Worm (Caenorhabditis elegans): ENCODE data around the gene ttr-50.

ttr-50 gene

ce11 chrIV:11604909-11605308 lies 35.9 kb downstream of the ttr-50 start, which contains the start of the genes ragc-1 and Y24F12A.1:
TSS of gene ragc-1 (minus strand) at chrIV:11604933.
TSS of gene Y24F12A.1 (plus strand) at chrIV:11605254.
- TF ChIP-seq lsy-27 (tag; optimal IDR thresholded peaks at IDR 0.05; ENCODE audit: borderline replicate concordance, insufficient read depth) (no peak), ccch-3 (GFP tag; optimal IDR thresholded peaks at IDR 0.05) (no peak), egl-18 (GFP tag; IDR thresholded peaks at IDR 0.05) (no peak), Y79H2A.3 (GFP tag; conservative IDR thresholded peaks at IDR 0.05) (no peak), nfya-1 (tag; optimal IDR thresholded peaks at IDR 0.05; ENCODE audit: borderline replicate concordance, insufficient read depth) (no peak), xnd-1 (tag; optimal IDR thresholded peaks at IDR 0.05) (no peak), ceh-40 (GFP tag; IDR thresholded peaks at IDR 0.05) (no peak), T26A5.8 (tag; optimal IDR thresholded peaks at IDR 0.05) (no peak), sea-2 (GFP tag; IDR thresholded peaks at IDR 0.05) (no peak), gei-17 (GFP tag; optimal IDR thresholded peaks at IDR 0.05) (no peak), nhr-80 (tag; optimal IDR thresholded peaks at IDR 0.05) (peak; percentile 55), C06A6.2 (GFP tag; conservative IDR thresholded peaks at IDR 0.05) (0 out of 2 replicates have a peak, but pooled peaks have one; percentile 13), tlf-1 (GFP tag; optimal IDR thresholded peaks at IDR 0.05) (no peak), nhr-120 (GFP tag; IDR thresholded peaks at IDR 0.05) (no peak), tbp1 (GFP tag; optimal IDR thresholded peaks at IDR 0.05) (peak; percentile 34), madf-8 (GFP tag; conservative IDR thresholded peaks at IDR 0.05) (no peak), F55B11.4 (tag; optimal IDR thresholded peaks at IDR 0.05; ENCODE audit: borderline replicate concordance, insufficient read depth) (no peak), snpc-3.4 (tag; optimal IDR thresholded peaks at IDR 0.05) (peak; percentile 56), cebp-2 (GFP tag; IDR thresholded peaks at IDR 0.05) (no peak), mcd-1 (GFP tag; IDR thresholded peaks at IDR 0.05) (0 out of 2 replicates have a peak, but pooled peaks have one; percentile 19), hsf-1 (GFP tag; IDR thresholded peaks at IDR 0.05) (no peak), cebp-1 (GFP tag; IDR thresholded peaks at IDR 0.05) (no peak), cebp-1 (tag; optimal IDR thresholded peaks at IDR 0.05) (peak; percentile 18), ceh-91 (GFP tag; IDR thresholded peaks at IDR 0.05) (no peak), dpl-1 (GFP tag; optimal IDR thresholded peaks at IDR 0.05) (peak; percentile 13), ceh-100 (GFP tag; IDR thresholded peaks at IDR 0.05) (peak; percentile 71), bed-1 (GFP tag; IDR thresholded peaks at IDR 0.05) (no peak), ztf-25 (GFP tag; IDR thresholded peaks at IDR 0.05) (no peak), F23B12.7 (tag; optimal IDR thresholded peaks at IDR 0.05; ENCODE audit: insufficient read depth) (peak; percentile 79), nhr-179 (tag; optimal IDR thresholded peaks at IDR 0.05) (no peak), nhr-27 (tag; optimal IDR thresholded peaks at IDR 0.05) (no peak), somi-1 (GFP tag; optimal IDR thresholded peaks at IDR 0.05) (no peak), unc-130 (GFP tag; optimal IDR thresholded peaks at IDR 0.05) (no peak), Y67H2A.10 (GFP tag; conservative IDR thresholded peaks at IDR 0.05) (no peak), dox-1 (GFP tag; IDR thresholded peaks at IDR 0.05) (0 out of 2 replicates have a peak, but pooled peaks have one; percentile 7), snpc-4 (GFP tag; optimal IDR thresholded peaks at IDR 0.05) (peak; percentile 7), snpc-4 (tag; optimal IDR thresholded peaks at IDR 0.05) (peak in 1 of 4 experiments; percentile 40), B0019.2 (GFP tag; conservative IDR thresholded peaks at IDR 0.05) (no peak), F39B2.1 (GFP tag; IDR thresholded peaks at IDR 0.05) (no peak), K11D2.4 (GFP tag; IDR thresholded peaks at IDR 0.05) (no peak), athp-1 (tag; optimal IDR thresholded peaks at IDR 0.05) (no peak), madf-10 (tag; optimal IDR thresholded peaks at IDR 0.05) (no peak), snpc-1.3 (tag; optimal IDR thresholded peaks at IDR 0.05; ENCODE audit: insufficient read depth) (peak; percentile 60), egl-44 (GFP tag; IDR thresholded peaks at IDR 0.05) (0 out of 2 replicates have a peak, but pooled peaks have one; percentile 11), efl-1 (GFP tag; optimal IDR thresholded peaks at IDR 0.05) (no peak), ztf-6 (GFP tag; IDR thresholded peaks at IDR 0.05) (no peak), ZK185.1 (tag; optimal IDR thresholded peaks at IDR 0.05; ENCODE audit: poor library complexity, severe bottlenecking) (peak; percentile 39), B0261.1 (tag; optimal IDR thresholded peaks at IDR 0.05) (no peak), lsl-1 (GFP tag; optimal IDR thresholded peaks at IDR 0.05) (peak; percentile 5)

Data from whole organism, young adult.